Fruit fly (Drosophila melanogaster) whole organism, wandering third instar larva: ENCODE results near the gene CG33107.

Experiments used
- Abd-B ChIP-seq: fragments of >200 bp; optimal IDR thresholded peaks from 2 replicates; lab custom pipeline; 2017; ENCODE audit warnings: missing biosample characterization, missing genetic modification characterization
- CG32264 ChIP-seq: fragments of 200-800 bp; sonication (Bioruptor generic); optimal IDR thresholded peaks from 2 replicates; lab custom pipeline; 2016; ENCODE audit warnings: missing biosample characterization, missing genetic modification characterization
- CG9705 ChIP-seq: fragments of 200-800 bp; sonication (Bioruptor generic); optimal IDR thresholded peaks from 2 replicates; lab custom pipeline; 2018; ENCODE audit warnings: missing biosample characterization, mild to moderate bottlenecking, missing genetic modification characterization
- CrebA ChIP-seq: fragments of 200-800 bp; sonication (Bioruptor generic); optimal IDR thresholded peaks from 2 replicates; lab custom pipeline; 2016; ENCODE audit warnings: missing biosample characterization, mild to moderate bottlenecking, missing genetic modification characterization, borderline replicate concordance
- Dfd ChIP-seq: fragments of >200 bp; optimal IDR thresholded peaks from 2 replicates; lab custom pipeline; 2017; ENCODE audit warnings: missing biosample characterization, missing genetic modification characterization
- Dif ChIP-seq: fragments of 200-275, 200-300 bp; sonication (Bioruptor generic); optimal IDR thresholded peaks from 2 replicates; lab custom pipeline; 2018; ENCODE audit warnings: missing biosample characterization, missing genetic modification characterization; ENCODE audit not compliant: partially characterized antibody
- GATAd ChIP-seq: sonication (Bioruptor generic); optimal IDR thresholded peaks from 2 replicates; lab custom pipeline; 2016; ENCODE audit warnings: missing biosample characterization, missing genetic modification characterization
- HLH106 ChIP-seq: fragments of 200-800 bp; optimal IDR thresholded peaks from 3 replicates; lab custom pipeline; 2019; ENCODE audit warnings: missing biosample characterization, mild to moderate bottlenecking, missing genetic modification characterization, moderate library complexity
- Hnf4 ChIP-seq: fragments of 200-800 bp; sonication (Bioruptor generic); optimal IDR thresholded peaks from 2 replicates; lab custom pipeline; 2016; ENCODE audit warnings: missing biosample characterization, mild to moderate bottlenecking, missing genetic modification characterization
- Hr78 ChIP-seq: fragments of >200 bp; optimal IDR thresholded peaks from 2 replicates; lab custom pipeline; 2017; ENCODE audit warnings: missing biosample characterization, missing genetic modification characterization
- Hr83 ChIP-seq: fragments of 200-300 bp; sonication (Bioruptor generic); optimal IDR thresholded peaks from 2 replicates; lab custom pipeline; 2016; ENCODE audit warnings: missing biosample characterization, mild to moderate bottlenecking, missing genetic modification characterization, moderate library complexity; ENCODE audit not compliant: poor library complexity, severe bottlenecking
- Jra ChIP-seq: sonication (Bioruptor generic); optimal IDR thresholded peaks from 2 replicates; lab custom pipeline; 2016; ENCODE audit warnings: missing biosample characterization, missing genetic modification characterization
- Mio ChIP-seq: sonication (Bioruptor generic); optimal IDR thresholded peaks from 2 replicates; lab custom pipeline; 2016; ENCODE audit warnings: missing biosample characterization, missing genetic modification characterization
- Myc ChIP-seq: fragments of >200 bp; optimal IDR thresholded peaks from 2 replicates; lab custom pipeline; 2017
- N ChIP-seq: fragments of >200 bp; optimal IDR thresholded peaks from 2 replicates; lab custom pipeline; 2018; ENCODE audit warnings: missing biosample characterization, missing external identifiers, missing genetic modification characterization
- Rel ChIP-seq, 2 experiments: fragments of 200-800 bp; sonication (Bioruptor generic) in 1 of 2; optimal IDR thresholded peaks; 2 replicates in 1 of 2; 3 replicates in 1 of 2; lab custom pipeline; 2016 to 2019; ENCODE audit warnings: mild to moderate bottlenecking in 2 of 2, missing biosample characterization in 2 of 2, missing genetic modification characterization in 2 of 2, moderate library complexity in 1 of 2
- Sp1 ChIP-seq: fragments of 200-800 bp; sonication (Bioruptor generic); optimal IDR thresholded peaks from 3 replicates; lab custom pipeline; 2019; ENCODE audit warnings: missing biosample characterization, mild to moderate bottlenecking, missing genetic modification characterization, moderate library complexity
- Vsx2 ChIP-seq: fragments of 200-300, 225-300 bp; sonication (Bioruptor generic); optimal IDR thresholded peaks from 2 replicates; lab custom pipeline; 2018; ENCODE audit warnings: missing biosample characterization, missing genetic modification characterization; ENCODE audit not compliant: partially characterized antibody
- br ChIP-seq: fragments of 200-800 bp; sonication (Bioruptor generic); optimal IDR thresholded peaks from 2 replicates; lab custom pipeline; 2016; ENCODE audit warnings: missing biosample characterization, missing genetic modification characterization
- brk ChIP-seq: fragments of 200-800 bp; sonication (Bioruptor generic); optimal IDR thresholded peaks from 2 replicates; lab custom pipeline; 2016; ENCODE audit warnings: missing biosample characterization, mild to moderate bottlenecking, missing genetic modification characterization
- dl ChIP-seq, 2 experiments: fragments of 175-275, 200-275 bp in 1 of 2; fragments of 200-275 bp in 1 of 2; sonication (Bioruptor generic); optimal IDR thresholded peaks; lab custom pipeline; 2018; ENCODE audit warnings: mild to moderate bottlenecking in 2 of 2, missing biosample characterization in 2 of 2, missing genetic modification characterization in 2 of 2, moderate library complexity in 2 of 2; ENCODE audit not compliant: partially characterized antibody in 2 of 2, insufficient read depth in 1 of 2
- dmrt93B ChIP-seq: fragments of 200-800 bp; sonication (Bioruptor generic); optimal IDR thresholded peaks from 2 replicates; lab custom pipeline; 2018; ENCODE audit warnings: missing biosample characterization, mild to moderate bottlenecking, missing genetic modification characterization
- dsf ChIP-seq: sonication (Bioruptor generic); optimal IDR thresholded peaks from 2 replicates; lab custom pipeline; 2016; ENCODE audit warnings: missing biosample characterization, missing genetic modification characterization, borderline replicate concordance
- ey ChIP-seq: fragments of 200-800 bp; sonication (Bioruptor generic); optimal IDR thresholded peaks from 2 replicates; lab custom pipeline; 2016; ENCODE audit warnings: missing biosample characterization, missing genetic modification characterization
- foxo ChIP-seq, 2 experiments: fragments of 200-800 bp; sonication (Bioruptor generic); optimal IDR thresholded peaks; 2 replicates in 1 of 2; 3 replicates in 1 of 2; lab custom pipeline; 2016 to 2017; ENCODE audit warnings: missing biosample characterization in 2 of 2, missing genetic modification characterization in 2 of 2
- fru ChIP-seq: fragments of 200-800 bp; sonication (Bioruptor generic); optimal IDR thresholded peaks from 3 replicates; lab custom pipeline; 2016; ENCODE audit warnings: missing biosample characterization, mild to moderate bottlenecking, missing genetic modification characterization
- h ChIP-seq: fragments of 200-800 bp; sonication (Bioruptor generic); optimal IDR thresholded peaks from 3 replicates; lab custom pipeline; 2016; ENCODE audit warnings: missing biosample characterization, mild to moderate bottlenecking, missing genetic modification characterization
- jim ChIP-seq: fragments of 175-275, 200-325 bp; sonication (Bioruptor generic); optimal IDR thresholded peaks from 2 replicates; lab custom pipeline; 2016; ENCODE audit warnings: missing biosample characterization, mild to moderate bottlenecking, missing genetic modification characterization
- lola ChIP-seq: fragments of >200 bp; optimal IDR thresholded peaks from 2 replicates; lab custom pipeline; 2017; ENCODE audit warnings: missing biosample characterization, missing genetic modification characterization
- pan ChIP-seq: fragments of >200 bp; optimal IDR thresholded peaks from 2 replicates; lab custom pipeline; 2017
- psq ChIP-seq: fragments of 200-800 bp; sonication (Bioruptor generic); optimal IDR thresholded peaks from 3 replicates; lab custom pipeline; 2017; ENCODE audit warnings: missing biosample characterization, mild to moderate bottlenecking, missing genetic modification characterization, moderate library complexity
- rgr ChIP-seq: fragments of 200-800 bp; sonication (Bioruptor generic); optimal IDR thresholded peaks from 3 replicates; lab custom pipeline; 2016; ENCODE audit warnings: missing biosample characterization, mild to moderate bottlenecking, missing genetic modification characterization
- sage ChIP-seq: fragments of 200-800 bp; sonication (Bioruptor generic); optimal IDR thresholded peaks from 2 replicates; lab custom pipeline; 2016; ENCODE audit warnings: missing biosample characterization, mild to moderate bottlenecking, missing genetic modification characterization
- sv ChIP-seq: fragments of 200-800 bp; sonication (Bioruptor generic); optimal IDR thresholded peaks from 3 replicates; lab custom pipeline; 2016; ENCODE audit warnings: missing biosample characterization, missing genetic modification characterization
- tai ChIP-seq: sonication (Bioruptor generic); optimal IDR thresholded peaks from 2 replicates; lab custom pipeline; 2016; ENCODE audit warnings: missing biosample characterization, missing genetic modification characterization
- usp ChIP-seq: fragments of >200 bp; optimal IDR thresholded peaks from 2 replicates; lab custom pipeline; 2017; ENCODE audit warnings: missing biosample characterization, missing genetic modification characterization
- woc ChIP-seq: sonication (Bioruptor generic); optimal IDR thresholded peaks from 2 replicates; lab custom pipeline; 2016; ENCODE audit warnings: missing biosample characterization, mild to moderate bottlenecking, missing genetic modification characterization

Gene CG33107

DNA sequence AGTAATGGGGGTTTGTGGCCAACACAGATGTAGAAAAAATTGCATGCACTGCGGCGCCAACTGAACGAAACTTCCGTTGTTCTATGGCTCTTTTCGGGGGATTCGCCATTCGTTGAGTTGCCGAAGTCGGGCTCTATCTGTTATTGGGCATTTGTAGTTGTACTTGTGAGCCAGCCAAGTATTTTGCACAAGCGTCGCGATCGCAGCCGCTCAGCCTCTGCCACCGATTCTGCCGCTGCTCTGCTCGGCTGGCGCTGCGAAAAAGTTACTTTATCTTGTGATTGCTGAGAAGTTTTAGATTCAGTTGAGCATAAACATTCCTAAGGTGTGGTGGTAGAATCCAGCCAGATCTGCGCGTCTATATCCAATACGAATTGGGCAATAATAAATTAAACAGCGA lies 14.6 kb downstream of the CG33107 start, which contains the start of gene CG33110:
Gene CG33110 (plus strand): TSS at position 301 of the 400 bp plus-strand sequence.
- TF ChIP-seq Hnf4 (GFP tag; lab: Kevin White, UChicago) (no peak), Myc (lab: Kevin White, UChicago) (no peak), br (no peak), CG32264 (GFP tag; lab: Kevin White, UChicago) (no peak), usp (GFP tag; lab: Kevin White, UChicago) (no peak), Rel (GFP tag; optimal IDR thresholded peaks at IDR 0.05; lab: Kevin White, UChicago) (no peak), Rel (tag; optimal IDR thresholded peaks at IDR 0.05; lab: Kevin White, UChicago) (no peak), rgr (GFP tag; lab: Kevin White, UChicago) (no peak)

DNA sequence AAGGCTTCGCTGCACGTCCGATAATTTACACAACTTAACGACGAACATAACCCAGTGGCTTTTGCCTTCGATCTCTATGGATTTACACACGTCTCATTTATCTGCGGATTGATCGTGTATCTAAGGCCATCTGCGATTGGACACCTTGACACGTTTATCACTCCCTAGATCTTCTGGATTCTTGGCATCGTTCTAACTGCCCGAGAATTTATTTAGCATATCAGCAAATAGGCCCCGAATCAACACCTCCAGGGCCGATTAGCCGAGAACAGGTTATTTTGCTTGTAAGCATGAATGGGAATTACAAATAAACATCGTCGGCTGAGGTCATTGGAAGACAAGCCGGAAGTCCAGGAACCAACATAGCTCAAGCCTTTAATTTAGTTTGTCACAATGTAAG lies 16.0 kb downstream of the CG33107 start:
- TF ChIP-seq Hr83 (GFP tag; lab: Kevin White, UChicago): no peak
- no peak for TF ChIP-seq h
- TF ChIP-seq psq (GFP tag; lab: Kevin White, UChicago): no peak
- no peak for TF ChIP-seq fru

DNA sequence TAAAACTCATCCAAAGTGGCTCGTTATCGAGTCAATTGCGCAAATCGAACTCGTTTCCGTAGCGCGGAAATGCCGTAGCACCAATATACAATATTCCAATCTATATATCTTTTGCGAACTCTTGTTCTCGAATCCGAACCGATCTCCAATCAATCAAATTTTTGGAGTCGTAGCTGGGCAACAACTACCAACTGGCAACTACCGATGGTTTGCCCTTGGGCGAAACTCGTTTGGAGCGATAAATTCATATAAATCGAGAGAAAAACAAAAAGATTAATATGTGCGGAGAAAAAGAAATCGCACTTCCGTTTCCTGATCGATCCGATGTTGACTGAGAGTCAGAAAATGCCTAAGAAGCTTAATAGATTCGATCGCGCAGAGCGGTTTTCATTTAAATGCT lies 18.8 kb downstream of the CG33107 start:
- TF ChIP-seq Vsx2 (GFP tag; lab: Kevin White, UChicago) (no peak), HLH106 (no peak), Abd-B (no peak), GATAd (GFP tag; lab: Kevin White, UChicago) (no peak), Rel (GFP tag; optimal IDR thresholded peaks at IDR 0.05; lab: Kevin White, UChicago) (no peak), Rel (tag; optimal IDR thresholded peaks at IDR 0.05; lab: Kevin White, UChicago) (no peak), dmrt93B (no peak), usp (GFP tag; lab: Kevin White, UChicago) (no peak), Sp1 (no peak), br (no peak), Dfd (GFP tag; lab: Kevin White, UChicago) (no peak), psq (GFP tag; lab: Kevin White, UChicago) (no peak), CG32264 (GFP tag; lab: Kevin White, UChicago) (no peak), dl (GFP tag; optimal IDR thresholded peaks at IDR 0.05; lab: Kevin White, UChicago; ENCODE audit: insufficient read depth in 1 of 2, partially characterized antibody in 2 of 2) (no peak), Dif (GFP tag; lab: Kevin White, UChicago) (no peak), tai (GFP tag; lab: Kevin White, UChicago) (no peak), Jra (GFP tag; lab: Kevin White, UChicago) (no peak), rgr (GFP tag; lab: Kevin White, UChicago) (no peak), ey (GFP tag; lab: Kevin White, UChicago) (no peak), sv (no peak), CG9705 (GFP tag; lab: Kevin White, UChicago) (no peak)

DNA sequence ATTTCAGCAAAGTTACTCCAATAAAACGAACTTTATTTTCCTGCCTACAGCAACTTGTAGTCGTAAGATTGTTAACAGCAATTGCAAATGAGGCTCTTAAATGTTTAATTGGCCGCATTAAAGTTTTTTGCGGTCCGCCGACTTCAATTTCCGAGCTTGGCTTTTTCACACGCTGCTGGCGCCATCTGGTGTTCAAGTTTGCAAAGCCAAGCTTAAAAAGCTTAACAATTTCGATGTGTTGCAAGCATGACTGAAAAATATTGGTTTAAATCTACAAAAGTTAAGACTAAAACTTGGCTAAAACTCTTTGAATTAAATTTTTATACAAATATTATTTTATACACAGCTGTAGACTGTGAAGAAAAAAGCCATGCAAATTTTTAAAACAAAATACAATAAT lies 19.8 kb downstream of the CG33107 start:
- TF ChIP-seq br (no peak), N (GFP tag; lab: Kevin White, UChicago) (no peak), foxo (GFP tag; optimal IDR thresholded peaks at IDR 0.05; lab: Kevin White, UChicago) (no peak), brk (GFP tag; lab: Kevin White, UChicago) (no peak), pan (lab: Kevin White, UChicago) (no peak)

DNA sequence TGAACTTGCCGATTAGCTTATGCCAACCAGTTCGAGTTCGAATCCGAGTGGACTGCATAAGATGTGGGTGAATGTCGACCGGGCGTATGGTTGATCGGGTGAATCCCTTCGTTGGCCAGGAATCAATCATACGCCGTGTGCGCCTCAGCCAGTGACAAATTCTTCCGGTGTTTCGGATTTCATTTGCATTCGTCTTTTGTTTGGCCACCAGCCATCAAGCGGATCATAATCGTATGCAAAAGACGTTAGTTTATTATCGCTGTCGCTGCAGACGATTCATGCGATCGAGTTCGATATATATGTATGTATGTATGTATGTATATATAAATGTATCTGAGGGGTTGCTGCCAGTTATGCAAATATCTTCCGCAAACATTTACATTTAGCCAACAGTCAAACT lies 20.4 kb downstream of the CG33107 start:
- no peak for TF ChIP-seq Myc (lab: Kevin White, UChicago)
- TF ChIP-seq fru: no peak
- TF ChIP-seq HLH106: no peak
- TF ChIP-seq h: no peak
- TF ChIP-seq jim (GFP tag; lab: Kevin White, UChicago): no peak
- TF ChIP-seq lola: no peak
- TF ChIP-seq rgr (GFP tag; lab: Kevin White, UChicago): no peak
- TF ChIP-seq, all 38 proteins: peak for 0

DNA sequence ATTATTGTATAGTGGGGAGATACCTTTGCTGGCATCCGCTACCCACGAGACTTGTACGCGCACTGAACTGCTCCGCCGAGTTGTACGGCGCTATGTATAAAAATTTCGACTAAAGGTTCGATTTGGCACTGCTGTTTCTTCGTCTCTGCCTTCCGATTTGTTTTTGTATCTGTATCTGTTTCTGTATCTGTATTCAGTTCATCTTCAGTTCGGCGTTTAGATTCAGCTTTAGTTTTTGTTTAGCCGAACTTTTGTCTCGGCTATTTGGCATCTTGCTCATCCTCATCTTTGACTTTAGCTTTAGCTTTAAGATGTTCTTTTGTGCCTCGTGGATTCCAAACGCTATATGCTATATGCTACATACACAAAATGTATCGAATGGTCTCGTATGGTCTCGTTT lies 22.0 kb downstream of the CG33107 start, which contains the start of gene sit:
Gene sit (minus strand): TSS at position 71 of the 400 bp plus-strand sequence.
- TF ChIP-seq jim (GFP tag; lab: Kevin White, UChicago): no peak
- no peak for TF ChIP-seq dl (GFP tag; optimal IDR thresholded peaks at IDR 0.05; lab: Kevin White, UChicago; ENCODE audit: insufficient read depth in 1 of 2, partially characterized antibody in 2 of 2)
- TF ChIP-seq br: no peak
- no peak for TF ChIP-seq dsf (GFP tag; lab: Kevin White, UChicago)
- TF ChIP-seq woc (GFP tag; lab: Kevin White, UChicago): no peak
- no peak for TF ChIP-seq psq (GFP tag; lab: Kevin White, UChicago)
- no peak for TF ChIP-seq Dfd (GFP tag; lab: Kevin White, UChicago)
- no peak for TF ChIP-seq foxo (GFP tag; optimal IDR thresholded peaks at IDR 0.05; lab: Kevin White, UChicago)
- TF ChIP-seq fru: no peak
- no peak for TF ChIP-seq Hr78 (GFP tag; lab: Kevin White, UChicago)
- no peak for TF ChIP-seq Rel (GFP tag; optimal IDR thresholded peaks at IDR 0.05; lab: Kevin White, UChicago)
- no peak for TF ChIP-seq Rel (tag; optimal IDR thresholded peaks at IDR 0.05; lab: Kevin White, UChicago)
- TF ChIP-seq Mio (GFP tag; lab: Kevin White, UChicago): no peak
- no peak for TF ChIP-seq CrebA (GFP tag; lab: Kevin White, UChicago)
- TF ChIP-seq Abd-B: no peak
- no peak for TF ChIP-seq Jra (GFP tag; lab: Kevin White, UChicago)
- no peak for TF ChIP-seq Myc (lab: Kevin White, UChicago)
- no peak for TF ChIP-seq Vsx2 (GFP tag; lab: Kevin White, UChicago)
- no peak for TF ChIP-seq sv
- TF ChIP-seq sage (GFP tag; lab: Kevin White, UChicago): no peak
- TF ChIP-seq Dif (GFP tag; lab: Kevin White, UChicago): no peak
